Fruit fly (Drosophila melanogaster): ENCODE results near the gene Or2a.
A peak's percentile ranks its signal among the peaks of the same experiment; 100 is the strongest.

The Or2a gene

dm6 chrX:2293294-2293988, 47.4 kb downstream of the Or2a start, which contains the start of gene CG2865 (continued):
- TF ChIP-seq CG31627 (GFP tag; optimal IDR thresholded peaks at IDR 0.05), result peak; percentile 95
- TF ChIP-seq acj6 (GFP tag; optimal IDR thresholded peaks at IDR 0.05), result peak; percentile 93
- TF ChIP-seq CG7368 (GFP tag; optimal IDR thresholded peaks at IDR 0.05), result peak; percentile 86
- peak; percentile 96 for TF ChIP-seq CG6276 (GFP tag; optimal IDR thresholded peaks at IDR 0.05)
- TF ChIP-seq Smox (GFP tag; optimal IDR thresholded peaks at IDR 0.05), result peak; percentile 95
- peak; percentile 93 for TF ChIP-seq CG8632 (GFP tag; optimal IDR thresholded peaks at IDR 0.05)
- peak; percentile 94 for TF ChIP-seq Lpt (GFP tag; optimal IDR thresholded peaks at IDR 0.05)
- TF ChIP-seq CG10631 (GFP tag; optimal IDR thresholded peaks at IDR 0.05), result peak; percentile 91
- TF ChIP-seq Eip75B (GFP tag; optimal IDR thresholded peaks at IDR 0.05), result peak; percentile 95
- peak; percentile 83 to 92 for TF ChIP-seq salr (GFP tag; optimal IDR thresholded peaks at IDR 0.05)
- peak; percentile 82 for TF ChIP-seq CG11902 (GFP tag; optimal IDR thresholded peaks at IDR 0.05)
- TF ChIP-seq CG3032 (tag; optimal IDR thresholded peaks at IDR 0.05), result peak; percentile 96
- TF ChIP-seq Gug (GFP tag; IDR thresholded peaks at IDR 0.05), result peak; percentile 81
- peak; percentile 77 for TF ChIP-seq fd85E (GFP tag; optimal IDR thresholded peaks at IDR 0.05)
- TF ChIP-seq CG8119 (GFP tag; IDR thresholded peaks at IDR 0.05), result peak; percentile 96
- peak; percentile 96 for TF ChIP-seq CG32006 (GFP tag; optimal IDR thresholded peaks at IDR 0.05)
- TF ChIP-seq Eip78C (GFP tag), result peak; percentile 99
- TF ChIP-seq Blimp-1 (GFP tag; optimal IDR thresholded peaks at IDR 0.05), result peak; percentile 91
- TF ChIP-seq Hr39 (GFP tag; optimal IDR thresholded peaks at IDR 0.05), result peak; percentile 94
- peak; percentile 96 for TF ChIP-seq Ets96B (tag; optimal IDR thresholded peaks at IDR 0.05)

- TF ChIP-seq Eip75B (GFP tag; optimal IDR thresholded peaks at IDR 0.05) (peak; percentile 78), Blimp-1 (GFP tag; optimal IDR thresholded peaks at IDR 0.05) (no peak), CG8119 (GFP tag; IDR thresholded peaks at IDR 0.05) (peak; percentile 59; the same call in 2 of the 3 replicates), Met (GFP tag; optimal IDR thresholded peaks at IDR 0.05) (peak; percentile 74), CG11294 (GFP tag; IDR thresholded peaks at IDR 0.05) (peak; percentile 30; the same call in 1 of the 2 replicates), acj6 (GFP tag; optimal IDR thresholded peaks at IDR 0.05) (peak; percentile 54), OdsH (GFP tag; optimal IDR thresholded peaks at IDR 0.05) (peak; percentile 39), Hr38 (GFP tag; optimal IDR thresholded peaks at IDR 0.05) (no peak), CG8319 (GFP tag; optimal IDR thresholded peaks at IDR 0.05) (peak; percentile 37), Eip78C (GFP tag) (peak; percentile 80), CG6854 (GFP tag; optimal IDR thresholded peaks at IDR 0.05) (peak; percentile 38), CG4318 (GFP tag; optimal IDR thresholded peaks at IDR 0.05) (no peak), cyc (GFP tag; optimal IDR thresholded peaks at IDR 0.05) (peak; percentile 47), Sox14 (GFP tag; optimal IDR thresholded peaks at IDR 0.05) (peak; percentile 89), CG6163 (GFP tag; IDR thresholded peaks at IDR 0.05) (peak; percentile 54), esn (GFP tag; optimal IDR thresholded peaks at IDR 0.05) (peak; percentile 64), dsx (GFP tag; optimal IDR thresholded peaks at IDR 0.05; ENCODE audit: poor library complexity, severe bottlenecking) (peak; percentile 44), CG8632 (GFP tag; optimal IDR thresholded peaks at IDR 0.05) (peak; percentile 19), Sox102F (GFP tag; optimal IDR thresholded peaks at IDR 0.05) (peak; percentile 67), CG6276 (GFP tag; optimal IDR thresholded peaks at IDR 0.05) (peak; percentile 39), CG10669 (GFP tag; optimal IDR thresholded peaks at IDR 0.05) (peak; percentile 54), vri (GFP tag; optimal IDR thresholded peaks at IDR 0.05) (peak; percentile 57), CG6792 (GFP tag; optimal IDR thresholded peaks at IDR 0.05) (peak; percentile 53), pdm3 (GFP tag; optimal IDR thresholded peaks at IDR 0.05) (peak; percentile 40), svp (GFP tag) (peak; percentile 90), CG11902 (GFP tag; optimal IDR thresholded peaks at IDR 0.05) (peak; percentile 24), fkh (GFP tag; optimal IDR thresholded peaks at IDR 0.05) (peak; percentile 64), lz (GFP tag; optimal IDR thresholded peaks at IDR 0.05) (peak; percentile 67), Ets96B (tag; optimal IDR thresholded peaks at IDR 0.05) (peak; percentile 27), spab (GFP tag; optimal IDR thresholded peaks at IDR 0.05) (peak; percentile 20), dac (GFP tag; optimal IDR thresholded peaks at IDR 0.05) (no peak), salr (GFP tag; optimal IDR thresholded peaks at IDR 0.05) (no peak), Smox (GFP tag; optimal IDR thresholded peaks at IDR 0.05) (peak; percentile 60), CG34406 (GFP tag; optimal IDR thresholded peaks at IDR 0.05) (peak; percentile 67), Hr39 (GFP tag; optimal IDR thresholded peaks at IDR 0.05) (peak; percentile 69), CG6808 (GFP tag; optimal IDR thresholded peaks at IDR 0.05) (no peak), fd85E (GFP tag; optimal IDR thresholded peaks at IDR 0.05) (no peak)
These were observed 48.7 kb downstream of the Or2a start for dm6 chrX:2294474-2295434.

Data from whole organism, prepupa.